Worm (Caenorhabditis elegans) whole organism, L3 larva: ENCODE results near the gene srm-3.

Experiments used
- ZK546.5 ChIP-seq: sonication (generic microtip); optimal IDR thresholded peaks from 2 replicates; lab custom pipeline; 2017; ENCODE audit warnings: missing biosample characterization, missing genetic modification characterization
- aly-2 ChIP-seq: fragments of 150-350 bp; optimal IDR thresholded peaks from 2 replicates; lab custom pipeline; 2014; ENCODE audit warnings: missing biosample characterization, missing genetic modification characterization
- ama-1 ChIP-seq: fragments of 150-350 bp; optimal IDR thresholded peaks from 2 replicates; lab custom pipeline; 2018
- ceh-16 ChIP-seq: sonication (generic microtip); optimal IDR thresholded peaks from 2 replicates; lab custom pipeline; 2017; ENCODE audit warnings: missing biosample characterization, missing genetic modification characterization
- ceh-28 ChIP-seq: fragments of 150-350 bp; optimal IDR thresholded peaks from 2 replicates; lab custom pipeline; 2014; ENCODE audit warnings: missing biosample characterization, missing genetic modification reagents, missing genetic modification characterization
- ceh-82 ChIP-seq: fragments of 150-350 bp; optimal IDR thresholded peaks from 2 replicates; lab custom pipeline; 2014; ENCODE audit warnings: missing biosample characterization, missing genetic modification characterization
- ceh-9 ChIP-seq: sonication (generic microtip); optimal IDR thresholded peaks from 2 replicates; lab custom pipeline; 2018; ENCODE audit warnings: missing biosample characterization, missing genetic modification characterization
- daf-12 ChIP-seq: fragments of 150-350 bp; optimal IDR thresholded peaks from 2 replicates; lab custom pipeline; 2014; ENCODE audit warnings: missing biosample characterization, missing genetic modification reagents, missing genetic modification characterization
- egl-27 ChIP-seq: sonication (generic microtip); optimal IDR thresholded peaks from 4 replicates; lab custom pipeline; 2017; ENCODE audit warnings: missing biosample characterization, missing genetic modification reagents, missing genetic modification characterization
- egl-5 ChIP-seq: fragments of 150-350 bp; optimal IDR thresholded peaks from 2 replicates; lab custom pipeline; 2017; ENCODE audit warnings: missing biosample characterization, missing genetic modification reagents, missing genetic modification characterization, inconsistent platforms
- elt-1 ChIP-seq: fragments of 150-350 bp; optimal IDR thresholded peaks from 2 replicates; lab custom pipeline; 2014; ENCODE audit warnings: missing biosample characterization, missing genetic modification characterization
- elt-2 ChIP-seq: sonication (generic microtip); optimal IDR thresholded peaks from 2 replicates; lab custom pipeline; 2016; ENCODE audit warnings: missing genetic modification reagents, mild to moderate bottlenecking, missing genetic modification characterization, missing compliant biosample characterization
- elt-3 ChIP-seq, 3 experiments: fragments of 150-350 bp in 1 of 3; sonication (generic microtip) in 2 of 3; optimal IDR thresholded peaks; 2 replicates in 2 of 3; 4 replicates in 1 of 3; lab custom pipeline; 2014 to 2017; ENCODE audit warnings: missing biosample characterization in 3 of 3, missing genetic modification characterization in 3 of 3
- eor-1 ChIP-seq, 2 experiments: fragments of 150-350 bp; optimal IDR thresholded peaks; 2 replicates each; lab custom pipeline; 2014 to 2018; ENCODE audit warnings: missing biosample characterization in 2 of 2, missing genetic modification characterization in 2 of 2
- fkh-10 ChIP-seq: sonication (generic microtip); optimal IDR thresholded peaks from 2 replicates; lab custom pipeline; 2017; ENCODE audit warnings: missing biosample characterization, missing genetic modification reagents, missing genetic modification characterization
- fos-1 ChIP-seq: fragments of 150-350 bp; optimal IDR thresholded peaks from 2 replicates; lab custom pipeline; 2014; ENCODE audit warnings: missing biosample characterization, missing genetic modification characterization
- hmg-11 ChIP-seq: sonication (generic microtip); optimal IDR thresholded peaks from 2 replicates; lab custom pipeline; 2016; ENCODE audit warnings: missing genetic modification characterization, missing compliant biosample characterization
- jun-1 ChIP-seq: fragments of 150-350 bp; optimal IDR thresholded peaks from 2 replicates; lab custom pipeline; 2014; ENCODE audit warnings: missing biosample characterization, missing genetic modification reagents, missing genetic modification characterization
- lin-15B ChIP-seq: fragments of 150-350 bp; optimal IDR thresholded peaks from 2 replicates; lab custom pipeline; 2014; ENCODE audit warnings: missing biosample characterization, missing genetic modification characterization
- lin-39 ChIP-seq: fragments of 150-350 bp; optimal IDR thresholded peaks from 2 replicates; lab custom pipeline; 2018; ENCODE audit warnings: missing biosample characterization, missing genetic modification reagents, missing genetic modification characterization
- lsy-12 ChIP-seq: sonication (generic microtip); optimal IDR thresholded peaks from 2 replicates; lab custom pipeline; 2016; ENCODE audit warnings: mild to moderate bottlenecking, missing genetic modification characterization, missing compliant biosample characterization
- mdl-1 ChIP-seq: fragments of 150-350 bp; optimal IDR thresholded peaks from 2 replicates; lab custom pipeline; 2014; ENCODE audit warnings: missing biosample characterization, missing genetic modification characterization
- nfya-1 ChIP-seq: sonication (generic microtip); optimal IDR thresholded peaks from 2 replicates; lab custom pipeline; 2017; ENCODE audit warnings: missing genetic modification characterization, mild to moderate bottlenecking, missing compliant biosample characterization, antibody characterized with exemption, moderate library complexity; ENCODE audit not compliant: insufficient read depth
- nhr-11 ChIP-seq: fragments of 150-350 bp; optimal IDR thresholded peaks from 2 replicates; lab custom pipeline; 2014; ENCODE audit warnings: missing biosample characterization, missing genetic modification characterization
- nhr-12 ChIP-seq: fragments of 150-350 bp; optimal IDR thresholded peaks from 2 replicates; lab custom pipeline; 2014; ENCODE audit warnings: missing biosample characterization, missing genetic modification characterization
- nhr-23 ChIP-seq: fragments of 150-350 bp; optimal IDR thresholded peaks from 2 replicates; lab custom pipeline; 2014; ENCODE audit warnings: missing biosample characterization, missing genetic modification reagents, missing genetic modification characterization
- nhr-25 ChIP-seq: sonication (generic microtip); optimal IDR thresholded peaks from 2 replicates; lab custom pipeline; 2017; ENCODE audit warnings: missing biosample characterization, missing genetic modification characterization
- nhr-43 ChIP-seq: sonication (generic microtip); optimal IDR thresholded peaks from 2 replicates; lab custom pipeline; 2016; ENCODE audit warnings: mild to moderate bottlenecking, missing genetic modification characterization, missing compliant biosample characterization; ENCODE audit not compliant: poor library complexity, severe bottlenecking
- pha-4 ChIP-seq: fragments of 150-350 bp; optimal IDR thresholded peaks from 2 replicates; lab custom pipeline; 2014; ENCODE audit warnings: missing biosample characterization, missing genetic modification reagents, missing genetic modification characterization
- pqm-1 ChIP-seq: fragments of 150-350 bp; optimal IDR thresholded peaks from 2 replicates; lab custom pipeline; 2017; ENCODE audit warnings: missing biosample characterization, missing genetic modification characterization, inconsistent platforms
- sea-2 ChIP-seq: fragments of 150-350 bp; sonication (generic microtip); optimal IDR thresholded peaks from 4 replicates; lab custom pipeline; 2014; ENCODE audit warnings: missing biosample characterization, missing genetic modification reagents, missing genetic modification characterization
- skn-1 ChIP-seq: fragments of 150-350 bp; optimal IDR thresholded peaks from 2 replicates; lab custom pipeline; 2014; ENCODE audit warnings: missing biosample characterization, missing genetic modification characterization
- snpc-4 ChIP-seq: fragments of 150-350 bp; optimal IDR thresholded peaks from 2 replicates; lab custom pipeline; 2014; ENCODE audit warnings: missing biosample characterization, missing genetic modification characterization
- tbx-2 ChIP-seq: sonication (generic microtip); optimal IDR thresholded peaks from 2 replicates; lab custom pipeline; 2016; ENCODE audit warnings: mild to moderate bottlenecking, missing genetic modification characterization, missing compliant biosample characterization
- unc-62 ChIP-seq: fragments of 150-350 bp; sonication (generic microtip); optimal IDR thresholded peaks from 4 replicates; lab custom pipeline; 2014; ENCODE audit warnings: missing biosample characterization, missing genetic modification reagents, missing genetic modification characterization
- ztf-11 ChIP-seq: fragments of 150-350 bp; optimal IDR thresholded peaks from 2 replicates; lab custom pipeline; 2014; ENCODE audit warnings: missing biosample characterization, missing genetic modification characterization

srm-3 gene

ce11 chrIV:9672434-9672833, 23.7 kb downstream of the srm-3 start:
- TF ChIP-seq nhr-43 (tag; lab: Kevin White, UChicago) = peak; percentile 88
- TF ChIP-seq aly-2 (tag; lab: Kevin White, UChicago) = no peak
- TF ChIP-seq nhr-25 (tag; lab: Kevin White, UChicago) = peak; percentile 52
- no peak for TF ChIP-seq hmg-11 (tag; lab: Kevin White, UChicago)
- peak in 1 of 3 experiments; percentile 79 for TF ChIP-seq elt-3 (tag; optimal IDR thresholded peaks at IDR 0.05; lab: Kevin White, UChicago)
- peak; percentile 94 for TF ChIP-seq nhr-23 (tag; lab: Kevin White, UChicago)

- TF ChIP-seq sea-2 (GFP tag; lab: Kevin White, UChicago) (no peak), nhr-25 (tag; lab: Kevin White, UChicago) (peak; percentile 25)
Measured at ce11 chrIV:9673206-9673605, 24.4 kb downstream of the srm-3 start.

- TF ChIP-seq elt-1 (tag; lab: Kevin White, UChicago) (peak; percentile 72), ama-1 (peak; percentile 40), nfya-1 (tag; lab: Kevin White, UChicago) (peak; percentile 2), unc-62 (GFP tag; lab: Kevin White, UChicago) (no peak), pqm-1 (tag; lab: Kevin White, UChicago) (peak; percentile 75), fkh-10 (GFP tag; lab: Kevin White, UChicago) (no peak), elt-2 (tag; lab: Kevin White, UChicago) (peak; percentile 40)
Measured at ce11 chrIV:9673683-9674336, 25.0 kb downstream of the srm-3 start.

- no peak for TF ChIP-seq ztf-11 (tag; lab: Kevin White, UChicago)
- no peak for TF ChIP-seq snpc-4
- no peak for TF ChIP-seq ceh-28 (tag; lab: Kevin White, UChicago)
- TF ChIP-seq tbx-2 = no peak
- no peak for TF ChIP-seq elt-1 (tag; lab: Kevin White, UChicago)
- no peak for TF ChIP-seq ZK546.5 (tag; lab: Kevin White, UChicago)
- TF ChIP-seq unc-62 (GFP tag; lab: Kevin White, UChicago) = no peak
- no peak for TF ChIP-seq fos-1 (tag; lab: Kevin White, UChicago)
- no peak for TF ChIP-seq nhr-43 (tag; lab: Kevin White, UChicago)
- TF ChIP-seq ama-1 = no peak
- TF ChIP-seq ceh-9 (tag; lab: Kevin White, UChicago) = no peak
- TF ChIP-seq, all 47 proteins: peak for 0
Measured at ce11 chrIV:9675572-9675971, 26.8 kb downstream of the srm-3 start, which contains the start of gene nhr-34. Gene nhr-34 (minus strand): TSS chrIV:9675672.

ce11 chrIV:9676535-9676934, 27.8 kb downstream of the srm-3 start:
- TF ChIP-seq pha-4 (tag; lab: Kevin White, UChicago) (peak; percentile 54), skn-1 (no peak), elt-2 (tag; lab: Kevin White, UChicago) (peak; percentile 94), hmg-11 (tag; lab: Kevin White, UChicago) (no peak), pqm-1 (tag; lab: Kevin White, UChicago) (peak; percentile 96), nhr-11 (tag; lab: Kevin White, UChicago) (no peak)

ce11 chrIV:9677226-9677992, 28.6 kb downstream of the srm-3 start:
- TF ChIP-seq elt-2 (tag; lab: Kevin White, UChicago) (peak; percentile 70), lsy-12 (tag; lab: Kevin White, UChicago) (no peak), jun-1 (tag; lab: Kevin White, UChicago) (peak; percentile 32), elt-3 (tag; optimal IDR thresholded peaks at IDR 0.05; lab: Kevin White, UChicago) (peak in 1 of 3 experiments; percentile 70), egl-5 (tag; lab: Kevin White, UChicago) (no peak), daf-12 (tag; lab: Kevin White, UChicago) (no peak), nhr-23 (tag; lab: Kevin White, UChicago) (peak; percentile 79), lin-15B (tag; lab: Kevin White, UChicago) (peak; percentile 7), skn-1 (no peak), nhr-12 (tag; lab: Kevin White, UChicago) (no peak), egl-27 (no peak), lin-39 (no peak), mdl-1 (tag; lab: Kevin White, UChicago) (peak; percentile 96), nhr-25 (tag; lab: Kevin White, UChicago) (peak; percentile 32), ceh-82 (tag; lab: Kevin White, UChicago) (no peak), hmg-11 (tag; lab: Kevin White, UChicago) (peak; percentile 60), ceh-16 (no peak), nhr-43 (tag; lab: Kevin White, UChicago) (peak; percentile 81), fos-1 (tag; lab: Kevin White, UChicago) (no peak), pqm-1 (tag; lab: Kevin White, UChicago) (peak; percentile 85), fkh-10 (GFP tag; lab: Kevin White, UChicago) (peak; percentile 74), eor-1 (tag; optimal IDR thresholded peaks at IDR 0.05; lab: Kevin White, UChicago) (no peak), pha-4 (tag; lab: Kevin White, UChicago) (peak; percentile 83), ceh-28 (tag; lab: Kevin White, UChicago) (peak; percentile 48), nfya-1 (tag; lab: Kevin White, UChicago) (peak; percentile 85), tbx-2 (peak; percentile 33)
